Worm (Caenorhabditis elegans) whole organism, midembryonic: ENCODE data around the gene T03F6.4.

Experiments
- T22C8.4 ChIP-seq: fragments of 200-800 bp; sonication (Bioruptor generic); IDR thresholded peaks from 2 replicates; pipeline ENCODE4 v1.3.6; 2022; ENCODE audit warnings: missing genetic modification characterization, missing compliant biosample characterization
- cog-1 ChIP-seq: sonication (generic microtip); optimal IDR thresholded peaks from 2 replicates; lab custom pipeline; 2016; ENCODE audit warnings: missing genetic modification characterization, missing compliant biosample characterization
- flt-1 ChIP-seq: fragments of 200-800 bp; sonication (Bioruptor generic); IDR thresholded peaks from 2 replicates; pipeline ENCODE4 v1.3.6; 2022; ENCODE audit warnings: missing genetic modification characterization, missing compliant biosample characterization
- klf-2 ChIP-seq: fragments of 200-800 bp; sonication (Bioruptor generic); conservative IDR thresholded peaks from 2 replicates; pipeline ENCODE4 v1.3.6; 2022; ENCODE audit warnings: missing genetic modification reagents, missing genetic modification characterization, missing compliant biosample characterization
- med-1 ChIP-seq: sonication (generic microtip); optimal IDR thresholded peaks from 2 replicates; lab custom pipeline; 2017; ENCODE audit warnings: missing genetic modification characterization, mild to moderate bottlenecking, missing compliant biosample characterization, antibody characterized with exemption, missing genetic modification reagents; ENCODE audit not compliant: insufficient read depth
- ref-1 ChIP-seq: fragments of 200-800 bp; sonication (Bioruptor generic); conservative IDR thresholded peaks from 2 replicates; pipeline ENCODE4 v1.3.6; 2022; ENCODE audit warnings: missing genetic modification reagents, missing genetic modification characterization, missing compliant biosample characterization
- tab-1 ChIP-seq: fragments of 200-800 bp; sonication (Bioruptor generic); IDR thresholded peaks from 2 replicates; pipeline ENCODE4 v1.3.6; 2022; ENCODE audit warnings: missing genetic modification characterization, missing compliant biosample characterization
- ztf-23 ChIP-seq: fragments of 200-800 bp; sonication (Bioruptor generic); IDR thresholded peaks from 2 replicates; pipeline ENCODE4 v1.3.6; 2022; ENCODE audit warnings: missing genetic modification reagents, missing genetic modification characterization, missing compliant biosample characterization
- ztf-29 ChIP-seq: fragments of 200-800 bp; sonication (Bioruptor generic); IDR thresholded peaks from 2 replicates; pipeline ENCODE4 v1.3.6; 2022; ENCODE audit warnings: missing genetic modification reagents, missing genetic modification characterization, missing compliant biosample characterization

ce11 chrIII:13435570-13435969, 49.6 kb downstream of the T03F6.4 start, which contains the start of gene F45G2.8:
- no peak for TF ChIP-seq T22C8.4
- no peak for TF ChIP-seq ref-1 (GFP tag; lab: Robert Waterston, UW)
- no peak for TF ChIP-seq tab-1 (GFP tag; lab: Robert Waterston, UW)
- no peak for TF ChIP-seq klf-2 (GFP tag; lab: Robert Waterston, UW)
- TF ChIP-seq flt-1, result no peak
- no peak for TF ChIP-seq cog-1
- TF ChIP-seq med-1 (GFP tag; lab: Kevin White, UChicago), result no peak
- no peak for TF ChIP-seq ztf-29 (GFP tag; lab: Robert Waterston, UW)
- no peak for TF ChIP-seq ztf-23 (GFP tag; lab: Robert Waterston, UW)
